Fruit fly (Drosophila melanogaster) whole organism, embryonic: ENCODE measurements around the gene Ipo9.

ENCODE experiments used
- Atf6 ChIP-seq: fragments of 200-800 bp; sonication (Bioruptor generic); IDR thresholded peaks from 2 replicates; pipeline ENCODE4 v1.3.6; 2022; ENCODE audit warnings: missing biosample characterization, missing genetic modification characterization
- Awh ChIP-seq: fragments of 200-800 bp; sonication (Bioruptor generic); IDR thresholded peaks from 2 replicates; pipeline ENCODE4, ENCODE4 v1.3.6; 2022; ENCODE audit warnings: missing biosample characterization, missing genetic modification characterization
- CG10274 ChIP-seq: fragments of 200-800 bp; sonication (Bioruptor generic); optimal IDR thresholded peaks from 3 replicates; lab custom pipeline; 2017; ENCODE audit warnings: missing biosample characterization, mild to moderate bottlenecking, missing genetic modification characterization
- CG10543 ChIP-seq: fragments of 200-800 bp; sonication (Bioruptor generic); optimal IDR thresholded peaks from 3 replicates; lab custom pipeline; 2017; ENCODE audit warnings: missing biosample characterization, mild to moderate bottlenecking, missing genetic modification characterization, moderate library complexity
- CG10979 ChIP-seq: fragments of 200-800 bp; sonication (Bioruptor generic); optimal IDR thresholded peaks from 2 replicates; lab custom pipeline; 2018; ENCODE audit warnings: missing biosample characterization, mild to moderate bottlenecking, missing genetic modification characterization, moderate library complexity
- CG11093 ChIP-seq: fragments of 200-800 bp; sonication (Bioruptor generic); IDR thresholded peaks from 3 replicates; pipeline ENCODE4 v1.3.6; 2022; ENCODE audit warnings: missing biosample characterization, missing genetic modification characterization
- CG11456 ChIP-seq: fragments of 200-800 bp; sonication (Bioruptor generic); IDR thresholded peaks from 3 replicates; pipeline ENCODE4 v1.3.6; 2022; ENCODE audit warnings: missing biosample characterization, missing genetic modification characterization
- CG11696 ChIP-seq: fragments of 200-800 bp; sonication (Bioruptor generic); IDR thresholded peaks from 2 replicates; pipeline ENCODE4 v1.3.6; 2022; ENCODE audit warnings: missing biosample characterization, missing genetic modification characterization
- CG12071 ChIP-seq: fragments of 200-800 bp; sonication (Bioruptor generic); optimal IDR thresholded peaks from 3 replicates; lab custom pipeline; 2018; ENCODE audit warnings: missing biosample characterization, mild to moderate bottlenecking, missing genetic modification characterization
- CG13287 ChIP-seq: fragments of 200-800 bp; sonication (Bioruptor generic); IDR thresholded peaks from 2 replicates; pipeline ENCODE4 v1.3.6; 2022; ENCODE audit warnings: missing biosample characterization, missing genetic modification characterization; ENCODE audit not compliant: partially characterized antibody
- CG13775 ChIP-seq: fragments of 200-800 bp; sonication (Bioruptor generic); optimal IDR thresholded peaks from 3 replicates; lab custom pipeline; 2017; ENCODE audit warnings: missing biosample characterization, mild to moderate bottlenecking, missing genetic modification characterization
- CG15601 ChIP-seq: fragments of 200-800 bp; sonication (Bioruptor generic); optimal IDR thresholded peaks from 3 replicates; lab custom pipeline; 2019; ENCODE audit warnings: missing biosample characterization, mild to moderate bottlenecking, missing genetic modification characterization, moderate library complexity
- CG32767 ChIP-seq: fragments of 200-800 bp; sonication (Bioruptor generic); IDR thresholded peaks from 2 replicates; pipeline ENCODE4 v1.3.6; 2022; ENCODE audit warnings: missing biosample characterization, missing genetic modification characterization
- CG3847 ChIP-seq: fragments of 200-800 bp; sonication (Bioruptor generic); IDR thresholded peaks from 2 replicates; pipeline ENCODE4 v1.3.6; 2022; ENCODE audit warnings: missing biosample characterization, missing genetic modification characterization
- CG4617 ChIP-seq: fragments of 200-800 bp; sonication (Bioruptor generic); optimal IDR thresholded peaks from 3 replicates; lab custom pipeline; 2016; ENCODE audit warnings: missing biosample characterization, missing genetic modification characterization, borderline replicate concordance
- CG6765 ChIP-seq: fragments of 200-800 bp; sonication (Bioruptor generic); optimal IDR thresholded peaks from 3 replicates; lab custom pipeline; 2017; ENCODE audit warnings: missing biosample characterization, mild to moderate bottlenecking, missing genetic modification characterization
- CG7357 ChIP-seq: fragments of 200-800 bp; sonication (Bioruptor generic); IDR thresholded peaks from 3 replicates; pipeline ENCODE4 v1.3.6; 2022; ENCODE audit warnings: missing biosample characterization, missing genetic modification characterization
- CG7987 ChIP-seq: fragments of 200-800 bp; sonication (Bioruptor generic); optimal IDR thresholded peaks from 2 replicates; lab custom pipeline; 2018; ENCODE audit warnings: missing biosample characterization, mild to moderate bottlenecking, missing genetic modification characterization, moderate library complexity
- CG9215 ChIP-seq: fragments of 200-800 bp; sonication (Bioruptor generic); IDR thresholded peaks from 2 replicates; pipeline ENCODE4 v1.3.6; 2022; ENCODE audit warnings: missing biosample characterization, missing genetic modification characterization
- D19A ChIP-seq: fragments of 200-800 bp; optimal IDR thresholded peaks from 3 replicates; lab custom pipeline; 2019; ENCODE audit warnings: missing biosample characterization, mild to moderate bottlenecking, missing genetic modification characterization, moderate library complexity
- H2.0 ChIP-seq: fragments of 200-800 bp; sonication (Bioruptor generic); IDR thresholded peaks from 2 replicates; pipeline ENCODE4 v1.3.6; 2022; ENCODE audit warnings: missing biosample characterization, missing genetic modification characterization
- HHEX ChIP-seq: fragments of 200-800 bp; sonication (Bioruptor generic); optimal IDR thresholded peaks from 3 replicates; lab custom pipeline; 2017; ENCODE audit warnings: missing biosample characterization, mild to moderate bottlenecking, missing genetic modification characterization, missing genetic modification reagents
- Max ChIP-seq: fragments of 200-800 bp; sonication (Bioruptor generic); optimal IDR thresholded peaks from 2 replicates; lab custom pipeline; 2016; ENCODE audit warnings: missing biosample characterization, mild to moderate bottlenecking, missing genetic modification characterization
- Myb ChIP-seq: fragments of 200-800 bp; sonication (Bioruptor generic); optimal IDR thresholded peaks from 2 replicates; lab custom pipeline; 2016; ENCODE audit warnings: missing biosample characterization, missing genetic modification characterization
- Neu2 ChIP-seq: fragments of 200-800 bp; sonication (Bioruptor generic); optimal IDR thresholded peaks from 3 replicates; lab custom pipeline; 2016; ENCODE audit warnings: missing biosample characterization, missing genetic modification characterization, borderline replicate concordance
- Sin3A ChIP-seq: fragments of >200 bp; optimal IDR thresholded peaks from 2 replicates; lab custom pipeline; 2018
- Sox102F ChIP-seq: fragments of 200-800 bp; sonication (Bioruptor generic); optimal IDR thresholded peaks from 2 replicates; lab custom pipeline; 2018; ENCODE audit warnings: missing biosample characterization, mild to moderate bottlenecking, missing genetic modification characterization, moderate library complexity
- Xrp1 ChIP-seq: fragments of 200-800 bp; sonication (Bioruptor generic); IDR thresholded peaks from 2 replicates; pipeline ENCODE4 v1.3.6; 2022; ENCODE audit warnings: missing biosample characterization, missing genetic modification characterization
- al ChIP-seq: fragments of 200-800 bp; sonication (Bioruptor generic); IDR thresholded peaks from 2 replicates; pipeline ENCODE4 v1.3.6; 2022; ENCODE audit warnings: missing biosample characterization, missing genetic modification characterization
- ash1 ChIP-seq: fragments of 200-800 bp; sonication (Bioruptor generic); optimal IDR thresholded peaks from 2 replicates; lab custom pipeline; 2018; ENCODE audit warnings: missing biosample characterization, mild to moderate bottlenecking, missing genetic modification characterization
- bbx ChIP-seq: fragments of 200-800 bp; sonication (Bioruptor generic); IDR thresholded peaks from 2 replicates; pipeline ENCODE4 v1.3.6; 2022; ENCODE audit warnings: missing biosample characterization, missing genetic modification characterization; ENCODE audit not compliant: partially characterized antibody
- bcd ChIP-seq: fragments of 200-800 bp; sonication (Bioruptor generic); optimal IDR thresholded peaks from 2 replicates; lab custom pipeline; 2017; ENCODE audit warnings: missing biosample characterization, mild to moderate bottlenecking, missing genetic modification characterization
- br ChIP-seq: fragments of >200 bp; optimal IDR thresholded peaks from 2 replicates; lab custom pipeline; 2017
- chm ChIP-seq: fragments of 200-800 bp; sonication (Bioruptor generic); IDR thresholded peaks from 2 replicates; pipeline ENCODE4 v1.3.6; 2022; ENCODE audit warnings: missing biosample characterization, missing genetic modification characterization
- croc ChIP-seq: fragments of 200-800 bp; sonication (Bioruptor generic); conservative IDR thresholded peaks from 3 replicates; pipeline ENCODE4 v1.3.6; 2022; ENCODE audit warnings: missing biosample characterization, missing genetic modification characterization
- crp ChIP-seq, 2 experiments: fragments of 200-800 bp; sonication (Bioruptor generic); optimal IDR thresholded peaks; 2 replicates in 1 of 2; 3 replicates in 1 of 2; lab custom pipeline; 2017; ENCODE audit warnings: missing biosample characterization in 2 of 2, missing genetic modification characterization in 2 of 2, mild to moderate bottlenecking in 1 of 2, moderate library complexity in 1 of 2
- dysf ChIP-seq: fragments of 200-800 bp; sonication (Bioruptor generic); IDR thresholded peaks from 3 replicates; pipeline ENCODE4 v1.3.6; 2022; ENCODE audit warnings: missing biosample characterization, missing genetic modification characterization
- emc ChIP-seq: fragments of 200-800 bp; sonication (Bioruptor generic); optimal IDR thresholded peaks from 2 replicates; lab custom pipeline; 2016; ENCODE audit warnings: missing biosample characterization, missing genetic modification characterization
- fd64A ChIP-seq: fragments of 200-800 bp; sonication (Bioruptor generic); optimal IDR thresholded peaks from 3 replicates; lab custom pipeline; 2018; ENCODE audit warnings: missing biosample characterization, mild to moderate bottlenecking, missing genetic modification characterization
- fu2 ChIP-seq: fragments of 200-800 bp; sonication (Bioruptor generic); optimal IDR thresholded peaks from 2 replicates; lab custom pipeline; 2016; ENCODE audit warnings: missing biosample characterization, missing genetic modification characterization
- hbn ChIP-seq: fragments of 200-800 bp; sonication (Bioruptor generic); IDR thresholded peaks from 2 replicates; pipeline ENCODE4 v1.3.6; 2022; ENCODE audit warnings: missing biosample characterization, missing genetic modification characterization; ENCODE audit not compliant: partially characterized antibody
- kah ChIP-seq: fragments of 200-800 bp; sonication (Bioruptor generic); optimal IDR thresholded peaks from 2 replicates; lab custom pipeline; 2018; ENCODE audit warnings: missing biosample characterization, mild to moderate bottlenecking, missing genetic modification characterization
- luna ChIP-seq: fragments of 200-800 bp; sonication (Bioruptor generic); optimal IDR thresholded peaks from 2 replicates; lab custom pipeline; 2016; ENCODE audit warnings: missing biosample characterization, missing genetic modification characterization
- maf-S ChIP-seq: fragments of 200-800 bp; sonication (Bioruptor generic); optimal IDR thresholded peaks from 2 replicates; lab custom pipeline; 2016; ENCODE audit warnings: missing biosample characterization, missing genetic modification characterization
- nau ChIP-seq: fragments of 200-800 bp; sonication (Bioruptor generic); optimal IDR thresholded peaks from 3 replicates; lab custom pipeline; 2017; ENCODE audit warnings: missing biosample characterization, mild to moderate bottlenecking, missing genetic modification characterization, missing genetic modification reagents
- schlank ChIP-seq: fragments of 200-800 bp; sonication (Bioruptor generic); optimal IDR thresholded peaks from 2 replicates; lab custom pipeline; 2018; ENCODE audit warnings: missing biosample characterization, mild to moderate bottlenecking, missing genetic modification characterization
- sna ChIP-seq: fragments of 200-800 bp; sonication (Bioruptor generic); IDR thresholded peaks from 2 replicates; pipeline ENCODE4 v1.3.6; 2022; ENCODE audit warnings: missing biosample characterization, missing genetic modification characterization; ENCODE audit not compliant: partially characterized antibody
- ssp ChIP-seq: fragments of 200-800 bp; sonication (Bioruptor generic); IDR thresholded peaks from 2 replicates; pipeline ENCODE4 v1.3.6; 2022; ENCODE audit warnings: missing biosample characterization, missing genetic modification characterization
- tgo ChIP-seq: fragments of 200-800 bp; sonication (Bioruptor generic); IDR thresholded peaks from 3 replicates; pipeline ENCODE4 v1.3.6; 2022; ENCODE audit warnings: missing biosample characterization, missing genetic modification characterization
- wek ChIP-seq: fragments of 200-800 bp; sonication (Bioruptor generic); optimal IDR thresholded peaks from 3 replicates; lab custom pipeline; 2018; ENCODE audit warnings: missing biosample characterization, mild to moderate bottlenecking, missing genetic modification characterization, moderate library complexity

Gene Ipo9

DNA sequence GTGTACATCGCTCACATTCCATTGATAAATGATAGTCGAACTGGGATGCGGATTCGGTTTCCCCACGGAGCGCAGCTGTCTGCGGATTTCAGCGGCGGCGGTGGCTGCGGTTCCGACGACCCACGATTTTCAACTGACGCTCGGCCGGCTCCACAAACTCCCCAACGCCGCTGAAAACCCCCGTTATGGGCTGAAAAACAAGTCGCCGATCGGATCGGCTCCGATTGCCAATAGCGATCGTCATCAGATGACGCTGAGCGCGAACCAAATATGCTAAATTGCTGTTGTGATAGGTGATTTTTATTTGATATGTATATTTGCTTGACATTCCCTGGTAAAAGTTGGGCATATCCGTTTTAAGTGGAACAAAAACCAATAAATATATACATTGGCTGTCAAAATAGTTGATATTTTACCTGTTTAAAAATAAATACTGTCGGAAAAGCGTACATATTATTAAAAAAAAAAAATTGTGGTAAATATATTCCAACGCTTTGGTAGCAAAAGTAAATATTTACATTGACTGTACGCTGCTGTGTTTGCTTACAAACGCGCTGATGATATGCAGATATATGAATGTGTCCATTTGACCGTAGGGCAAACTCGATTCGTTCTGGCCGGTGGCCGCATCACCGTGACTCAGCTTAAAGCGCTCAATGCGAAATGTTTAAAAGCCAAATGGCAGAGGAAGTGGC lies 42.0 kb downstream of the Ipo9 start (continued):
- TF ChIP-seq HHEX (GFP tag; lab: Kevin White, UChicago) (peak; percentile 71), crp (GFP tag; optimal IDR thresholded peaks at IDR 0.05; lab: Kevin White, UChicago) (peak in 1 of 2 experiments; percentile 4), Sin3A (lab: Kevin White, UChicago) (no peak), CG4617 (GFP tag; lab: Kevin White, UChicago) (no peak), ash1 (GFP tag; lab: Kevin White, UChicago) (no peak), Myb (GFP tag; lab: Kevin White, UChicago) (peak; percentile 39), CG10979 (tag; lab: Kevin White, UChicago) (no peak), sna (GFP tag; lab: Robert Waterston, UW) (no peak), luna (GFP tag; lab: Kevin White, UChicago) (no peak), schlank (tag; lab: Kevin White, UChicago) (peak; percentile 40), CG9215 (peak; percentile 76), CG7987 (GFP tag; lab: Kevin White, UChicago) (no peak), Awh (GFP tag; lab: Robert Waterston, UW) (no peak), CG6765 (GFP tag; lab: Kevin White, UChicago) (peak; percentile 33), bcd (GFP tag; lab: Kevin White, UChicago) (peak; percentile 77), nau (GFP tag; lab: Kevin White, UChicago) (peak; percentile 31), CG13287 (GFP tag; lab: Robert Waterston, UW) (no peak), dysf (GFP tag; lab: Robert Waterston, UW) (peak; percentile 77), CG10543 (peak; percentile 19), bbx (GFP tag; lab: Robert Waterston, UW) (no peak), CG13775 (peak; percentile 58), Xrp1 (0 out of 2 replicates have a peak, but pooled peaks have one; percentile 27), al (GFP tag; lab: Robert Waterston, UW) (peak; percentile 84), ssp (GFP tag; lab: Robert Waterston, UW) (no peak), fu2 (GFP tag; lab: Kevin White, UChicago) (peak; percentile 66), fd64A (GFP tag; lab: Kevin White, UChicago) (no peak), CG11093 (GFP tag; lab: Robert Waterston, UW) (no peak), H2.0 (0 out of 2 replicates have a peak, but pooled peaks have one; percentile 31), emc (no peak), CG11456 (GFP tag; lab: Robert Waterston, UW) (0 out of 3 replicates have a peak, but pooled peaks have one; percentile 61), CG11696 (GFP tag; lab: Robert Waterston, UW) (no peak), kah (GFP tag; lab: Kevin White, UChicago) (no peak), chm (GFP tag; lab: Robert Waterston, UW) (no peak), CG3847 (peak; percentile 70), croc (GFP tag; lab: Robert Waterston, UW) (no peak), CG12071 (GFP tag; lab: Kevin White, UChicago) (peak; percentile 22), tgo (GFP tag; lab: Robert Waterston, UW) (peak; percentile 59; the same call in 2 of the 3 replicates), Atf6 (peak; percentile 63; the same call in 1 of the 2 replicates), CG7357 (no peak), hbn (GFP tag; lab: Robert Waterston, UW) (no peak), Max (GFP tag; lab: Kevin White, UChicago) (no peak), br (lab: Kevin White, UChicago) (no peak), wek (GFP tag; lab: Kevin White, UChicago) (no peak), CG32767 (GFP tag; lab: Robert Waterston, UW) (no peak), D19A (peak; percentile 15), maf-S (GFP tag; lab: Kevin White, UChicago) (no peak), Sox102F (GFP tag; lab: Kevin White, UChicago) (peak; percentile 63), CG15601 (tag; lab: Kevin White, UChicago) (no peak), CG10274 (GFP tag; lab: Kevin White, UChicago) (peak; percentile 97), Neu2 (GFP tag; lab: Kevin White, UChicago) (no peak)
